Worm (Caenorhabditis elegans) whole organism, young adult: Measurements from ENCODE around the gene gst-39.

Experiments used
- B0019.2 ChIP-seq: fragments of 200-800 bp; sonication (Bioruptor generic); conservative IDR thresholded peaks from 2 replicates; pipeline ENCODE4 v1.3.6; 2022; ENCODE audit warnings: missing genetic modification reagents, missing genetic modification characterization, missing compliant biosample characterization
- B0035.1 ChIP-seq: sonication (generic microtip); optimal IDR thresholded peaks from 2 replicates; lab custom pipeline; 2016; ENCODE audit warnings: missing genetic modification characterization, mild to moderate bottlenecking, missing compliant biosample characterization, missing genotype, missing genetic modification reagents
- B0336.3 ChIP-seq: fragments of 200-800 bp; sonication (Bioruptor generic); IDR thresholded peaks from 2 replicates; pipeline ENCODE4 v1.3.6; 2022; ENCODE audit warnings: missing genetic modification characterization, missing compliant biosample characterization
- C17E4.6 ChIP-seq: fragments of 200-800 bp; sonication (Bioruptor generic); IDR thresholded peaks from 2 replicates; pipeline ENCODE4 v1.3.6; 2022; ENCODE audit warnings: missing genetic modification reagents, missing genetic modification characterization, missing compliant biosample characterization
- T26A5.8 ChIP-seq: sonication (generic microtip); optimal IDR thresholded peaks from 2 replicates; lab custom pipeline; 2016; ENCODE audit warnings: missing genetic modification characterization, missing compliant biosample characterization
- Y53G8AR.9 ChIP-seq: fragments of 200-800 bp; sonication (Bioruptor generic); conservative IDR thresholded peaks from 2 replicates; pipeline ENCODE4 v1.3.6; 2022; ENCODE audit warnings: missing genetic modification reagents, missing genetic modification characterization, missing compliant biosample characterization
- akir-1 ChIP-seq: fragments of 200-800 bp; sonication (Bioruptor generic); optimal IDR thresholded peaks from 2 replicates; lab custom pipeline; 2018; ENCODE audit warnings: mild to moderate bottlenecking, missing genetic modification characterization, moderate library complexity, missing compliant biosample characterization
- ama-1 ChIP-seq, 3 experiments: fragments of 150-350 bp in 1 of 3; sonication (generic microtip) in 2 of 3; optimal IDR thresholded peaks; 2 replicates each; lab custom pipeline; 2014 to 2018; ENCODE audit warnings: missing biosample characterization in 2 of 3, missing genetic modification characterization in 2 of 3, missing genetic modification reagents in 2 of 3
- aptf-3 ChIP-seq: fragments of 200-800 bp; sonication (Bioruptor generic); IDR thresholded peaks from 2 replicates; pipeline ENCODE4 v1.3.6; 2022; ENCODE audit warnings: missing genetic modification characterization, missing compliant biosample characterization
- attf-3 ChIP-seq: fragments of 200-800 bp; sonication (Bioruptor generic); conservative IDR thresholded peaks from 2 replicates; pipeline ENCODE4 v1.3.6; 2022; ENCODE audit warnings: missing genetic modification reagents, missing genetic modification characterization, missing compliant biosample characterization
- attf-6 ChIP-seq: fragments of 200-800 bp; sonication (Bioruptor generic); IDR thresholded peaks from 2 replicates; pipeline ENCODE4 v1.3.6; 2022; ENCODE audit warnings: missing genetic modification reagents, missing genetic modification characterization, missing compliant biosample characterization
- cebp-1 ChIP-seq, 2 experiments: fragments of 200-800 bp in 1 of 2; sonication (Bioruptor generic) in 1 of 2; sonication (generic microtip) in 1 of 2; IDR thresholded peaks in 1 of 2; optimal IDR thresholded peaks in 1 of 2; 2 replicates each; pipeline versions ENCODE4 v1.3.6 to Lab custom; 2017 to 2022; ENCODE audit warnings: missing compliant biosample characterization in 2 of 2, missing genetic modification characterization in 2 of 2, mild to moderate bottlenecking in 1 of 2, missing genetic modification reagents in 1 of 2, moderate library complexity in 1 of 2
- cebp-2 ChIP-seq: fragments of 200-800 bp; sonication (Bioruptor generic); IDR thresholded peaks from 2 replicates; pipeline ENCODE4 v1.3.6; 2022; ENCODE audit warnings: missing genetic modification characterization, missing compliant biosample characterization
- ceh-27 ChIP-seq: fragments of 200-800 bp; sonication (Bioruptor generic); optimal IDR thresholded peaks from 2 replicates; lab custom pipeline; 2018; ENCODE audit warnings: mild to moderate bottlenecking, missing genetic modification characterization, moderate library complexity, missing compliant biosample characterization
- dox-1 ChIP-seq: fragments of 200-800 bp; sonication (Bioruptor generic); IDR thresholded peaks from 2 replicates; pipeline ENCODE4 v1.3.6; 2022; ENCODE audit warnings: missing genetic modification reagents, missing genetic modification characterization, missing compliant biosample characterization
- egl-44 ChIP-seq: fragments of 200-800 bp; sonication (Bioruptor generic); IDR thresholded peaks from 2 replicates; pipeline ENCODE4 v1.3.6; 2022; ENCODE audit warnings: missing genetic modification reagents, missing genetic modification characterization, missing compliant biosample characterization
- egrh-3 ChIP-seq: fragments of 200-800 bp; sonication (Bioruptor generic); IDR thresholded peaks from 2 replicates; pipeline ENCODE4 v1.3.6; 2022; ENCODE audit warnings: missing genetic modification reagents, missing genetic modification characterization, missing compliant biosample characterization
- hlh-26 ChIP-seq: fragments of 200-800 bp; sonication (Bioruptor generic); conservative IDR thresholded peaks from 2 replicates; pipeline ENCODE4 v1.3.6; 2022; ENCODE audit warnings: missing genetic modification reagents, missing genetic modification characterization, missing compliant biosample characterization
- hmg-1.2 ChIP-seq: fragments of 200-800 bp; sonication (Bioruptor generic); IDR thresholded peaks from 2 replicates; pipeline ENCODE4 v1.3.6; 2022; ENCODE audit warnings: missing genetic modification reagents, missing genetic modification characterization, missing compliant biosample characterization
- lag-1 ChIP-seq: fragments of 200-800 bp; sonication (Bioruptor generic); IDR thresholded peaks from 2 replicates; pipeline ENCODE4 v1.3.6; 2022; ENCODE audit warnings: missing genetic modification reagents, missing genetic modification characterization, missing compliant biosample characterization
- let-526 ChIP-seq: fragments of 200-800 bp; sonication (Bioruptor generic); IDR thresholded peaks from 2 replicates; pipeline ENCODE4 v1.3.6; 2022; ENCODE audit warnings: missing genetic modification reagents, missing genetic modification characterization, missing compliant biosample characterization
- lin-40 ChIP-seq: sonication (generic microtip); optimal IDR thresholded peaks from 2 replicates; lab custom pipeline; 2016; ENCODE audit warnings: missing genetic modification characterization, mild to moderate bottlenecking, missing compliant biosample characterization, missing genotype, missing genetic modification reagents
- lir-1 ChIP-seq: fragments of 200-800 bp; sonication (Bioruptor generic); conservative IDR thresholded peaks from 2 replicates; pipeline ENCODE4 v1.3.6; 2022; ENCODE audit warnings: missing genetic modification reagents, missing genetic modification characterization, missing compliant biosample characterization
- madf-8 ChIP-seq: fragments of 200-800 bp; sonication (Bioruptor generic); conservative IDR thresholded peaks from 2 replicates; pipeline ENCODE4 v1.3.6; 2022; ENCODE audit warnings: missing genetic modification reagents, missing genetic modification characterization, missing compliant biosample characterization
- nfya-2 ChIP-seq: fragments of 200-800 bp; sonication (Bioruptor generic); IDR thresholded peaks from 2 replicates; pipeline ENCODE4 v1.3.6; 2022; ENCODE audit warnings: missing genetic modification reagents, missing genetic modification characterization, missing compliant biosample characterization
- nfyb-1 ChIP-seq: fragments of 200-800 bp; sonication (Bioruptor generic); IDR thresholded peaks from 2 replicates; pipeline ENCODE4 v1.3.6; 2022; ENCODE audit warnings: missing genetic modification reagents, missing genetic modification characterization, missing compliant biosample characterization
- nhr-179 ChIP-seq: sonication (generic microtip); optimal IDR thresholded peaks from 2 replicates; lab custom pipeline; 2016; ENCODE audit warnings: mild to moderate bottlenecking, missing genetic modification characterization, missing compliant biosample characterization
- nhr-27 ChIP-seq: fragments of 200-800 bp; sonication (Bioruptor generic); optimal IDR thresholded peaks from 2 replicates; lab custom pipeline; 2018; ENCODE audit warnings: mild to moderate bottlenecking, missing genetic modification characterization, moderate library complexity, missing compliant biosample characterization
- pbrm-1 ChIP-seq: fragments of 200-800 bp; sonication (Bioruptor generic); IDR thresholded peaks from 2 replicates; pipeline ENCODE4 v1.3.6; 2022; ENCODE audit warnings: missing genetic modification reagents, missing genetic modification characterization, missing compliant biosample characterization
- pha-4 ChIP-seq: fragments of 150-350 bp; sonication (generic microtip); optimal IDR thresholded peaks from 2 replicates; lab custom pipeline; 2014; ENCODE audit warnings: missing biosample characterization, missing genetic modification reagents, missing genetic modification characterization
- snpc-1.1 ChIP-seq: sonication (generic microtip); optimal IDR thresholded peaks from 2 replicates; lab custom pipeline; 2017; ENCODE audit warnings: missing genetic modification characterization, mild to moderate bottlenecking, missing compliant biosample characterization, antibody characterized with exemption, moderate library complexity, missing genotype, missing genetic modification reagents; ENCODE audit not compliant: insufficient read depth
- snpc-3.4 ChIP-seq: sonication (generic microtip); optimal IDR thresholded peaks from 2 replicates; lab custom pipeline; 2017; ENCODE audit warnings: missing genetic modification characterization, mild to moderate bottlenecking, missing compliant biosample characterization, antibody characterized with exemption, moderate library complexity, missing genotype, missing genetic modification reagents
- unc-130 ChIP-seq: sonication (generic microtip); optimal IDR thresholded peaks from 2 replicates; lab custom pipeline; 2016; ENCODE audit warnings: missing genetic modification reagents, missing genetic modification characterization, missing compliant biosample characterization
- unc-62 ChIP-seq: fragments of 150-350 bp; optimal IDR thresholded peaks from 2 replicates; lab custom pipeline; 2014; ENCODE audit warnings: missing biosample characterization, missing genetic modification reagents, missing genetic modification characterization
- zfh-2 ChIP-seq: fragments of 200-800 bp; sonication (Bioruptor generic); conservative IDR thresholded peaks from 2 replicates; pipeline ENCODE4 v1.3.6; 2022; ENCODE audit warnings: missing genetic modification reagents, missing genetic modification characterization, missing compliant biosample characterization
- ztf-26 ChIP-seq: sonication (generic microtip); optimal IDR thresholded peaks from 2 replicates; lab custom pipeline; 2017; ENCODE audit warnings: missing genetic modification characterization, missing compliant biosample characterization
- ztf-6 ChIP-seq: fragments of 200-800 bp; sonication (Bioruptor generic); IDR thresholded peaks from 2 replicates; pipeline ENCODE4 v1.3.6; 2022; ENCODE audit warnings: missing genetic modification reagents, missing genetic modification characterization, missing compliant biosample characterization

gst-39 gene

DNA sequence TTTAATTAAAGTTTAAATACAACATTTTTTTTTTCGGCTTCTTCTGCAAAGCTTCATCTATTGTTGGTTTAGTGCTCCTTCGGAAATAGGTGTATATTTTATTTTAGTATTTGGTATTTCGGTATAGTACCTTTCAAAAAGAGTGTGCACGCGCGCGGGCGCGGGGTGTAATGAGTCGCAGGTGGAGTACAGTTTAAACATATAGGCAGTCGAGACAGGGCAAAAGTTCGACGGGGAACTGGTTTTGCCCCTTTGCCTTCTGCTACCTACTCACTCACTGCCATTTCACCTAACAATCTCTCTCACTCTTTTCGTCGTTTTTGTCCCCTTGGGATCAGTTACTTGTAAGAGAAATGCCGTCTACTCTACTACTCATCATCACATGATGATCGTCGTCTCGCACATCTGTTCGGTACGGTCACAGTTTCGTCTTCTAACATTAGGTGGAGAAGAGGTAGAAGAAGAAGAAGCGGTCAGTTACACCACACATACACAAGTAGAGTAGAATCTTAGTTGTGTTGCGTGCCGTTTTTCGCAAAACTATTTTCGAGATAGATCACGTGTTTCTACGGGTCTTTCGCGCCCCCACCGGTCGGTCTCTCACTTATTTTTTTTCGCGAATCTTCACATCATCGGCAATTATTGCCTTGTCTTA is 40.7 kb upstream of the gst-39 start:
- TF ChIP-seq ztf-26 (tag; lab: Kevin White, UChicago) (peak; percentile 80), hmg-1.2 (GFP tag; lab: Robert Waterston, UW) (0 out of 2 replicates have a peak, but pooled peaks have one; percentile 17), nfyb-1 (GFP tag; lab: Robert Waterston, UW) (0 out of 2 replicates have a peak, but pooled peaks have one; percentile 45), B0336.3 (GFP tag; lab: Robert Waterston, UW) (peak; percentile 24; the same call in 1 of the 2 replicates), cebp-1 (GFP tag; IDR thresholded peaks at IDR 0.05; lab: Robert Waterston, UW) (no peak), cebp-1 (tag; optimal IDR thresholded peaks at IDR 0.05; lab: Kevin White, UChicago) (peak; percentile 61), attf-3 (GFP tag; lab: Robert Waterston, UW) (no peak), egl-44 (GFP tag; lab: Robert Waterston, UW) (no peak), akir-1 (GFP tag; lab: Kevin White, UChicago) (no peak), lin-40 (tag; lab: Kevin White, UChicago) (peak; percentile 62), ceh-27 (GFP tag; lab: Kevin White, UChicago) (peak; percentile 54)

ce11 chrII:15209309-15209708 is 37.6 kb upstream of the gst-39 start:
- no peak for TF ChIP-seq cebp-1 (GFP tag; IDR thresholded peaks at IDR 0.05; lab: Robert Waterston, UW)
- no peak for TF ChIP-seq cebp-1 (tag; optimal IDR thresholded peaks at IDR 0.05; lab: Kevin White, UChicago)
- TF ChIP-seq ama-1 (optimal IDR thresholded peaks at IDR 0.05; lab: Kevin White, UChicago) = no peak
- peak in 1 of 2 experiments; percentile 1 for TF ChIP-seq ama-1 (GFP tag; optimal IDR thresholded peaks at IDR 0.05; lab: Kevin White, UChicago)
- no peak for TF ChIP-seq unc-62 (GFP tag; lab: Kevin White, UChicago)
- no peak for TF ChIP-seq madf-8
- no peak for TF ChIP-seq nfya-2 (GFP tag; lab: Robert Waterston, UW)
- TF ChIP-seq hmg-1.2 (GFP tag; lab: Robert Waterston, UW) = peak; percentile 41; the same call in 1 of the 2 replicates
- no peak for TF ChIP-seq Y53G8AR.9 (GFP tag; lab: Robert Waterston, UW)
- no peak for TF ChIP-seq aptf-3 (GFP tag; lab: Robert Waterston, UW)
- no peak for TF ChIP-seq unc-130
- 0 out of 2 replicates have a peak, but pooled peaks have one; percentile 28 for TF ChIP-seq zfh-2 (GFP tag; lab: Robert Waterston, UW)
- no peak for TF ChIP-seq lag-1 (GFP tag; lab: Robert Waterston, UW)
- no peak for TF ChIP-seq pbrm-1 (GFP tag; lab: Robert Waterston, UW)

ce11 chrII:15208874-15209273 is 37.2 kb upstream of the gst-39 start:
- TF ChIP-seq ztf-6 (GFP tag; lab: Robert Waterston, UW) (no peak), cebp-2 (GFP tag; lab: Robert Waterston, UW) (no peak), hlh-26 (no peak), T26A5.8 (tag; lab: Kevin White, UChicago) (no peak), snpc-3.4 (tag; lab: Kevin White, UChicago) (no peak), snpc-1.1 (tag; lab: Kevin White, UChicago) (no peak), dox-1 (no peak), nhr-27 (tag; lab: Kevin White, UChicago) (no peak), lir-1 (GFP tag; lab: Robert Waterston, UW) (no peak), nhr-179 (no peak), egrh-3 (GFP tag; lab: Robert Waterston, UW) (no peak), B0019.2 (no peak), B0035.1 (no peak), pha-4 (no peak), C17E4.6 (no peak), attf-6 (GFP tag; lab: Robert Waterston, UW) (no peak), egl-44 (GFP tag; lab: Robert Waterston, UW) (no peak), pbrm-1 (GFP tag; lab: Robert Waterston, UW) (no peak), let-526 (no peak)
- TF ChIP-seq, all 124 proteins: peak for 0
